Worm (Caenorhabditis elegans): ENCODE data around the gene str-101.

- TF ChIP-seq nhr-12 (tag; optimal IDR thresholded peaks at IDR 0.05): no peak
- TF ChIP-seq unc-62 (GFP tag; optimal IDR thresholded peaks at IDR 0.05): no peak
- TF ChIP-seq ceh-39 (tag; optimal IDR thresholded peaks at IDR 0.05): no peak
- no peak for TF ChIP-seq bed-3 (GFP tag; optimal IDR thresholded peaks at IDR 0.05)
- no peak for TF ChIP-seq mab-5 (tag; optimal IDR thresholded peaks at IDR 0.05)
- no peak for TF ChIP-seq ceh-83 (GFP tag; optimal IDR thresholded peaks at IDR 0.05)
- TF ChIP-seq ztf-11 (tag; optimal IDR thresholded peaks at IDR 0.05): no peak
- TF ChIP-seq unc-39 (tag; optimal IDR thresholded peaks at IDR 0.05): no peak
- TF ChIP-seq elt-3 (tag; optimal IDR thresholded peaks at IDR 0.05): no peak
- TF ChIP-seq nhr-76 (tag; optimal IDR thresholded peaks at IDR 0.05): no peak
- TF ChIP-seq nhr-28 (tag; optimal IDR thresholded peaks at IDR 0.05): no peak
- TF ChIP-seq lin-32 (GFP tag; optimal IDR thresholded peaks at IDR 0.05): no peak
- no peak for TF ChIP-seq nhr-237 (tag; optimal IDR thresholded peaks at IDR 0.05)
Observed at ce11 chrV:15752049-15752448, 40.3 kb upstream of the str-101 start, which contains the start of gene str-43.

Measured in whole organism, mixed stage, embryonic.